Worm (Caenorhabditis elegans) whole organism, L4 larva: ENCODE results near the gene F28A12.10.

Experiments
- aha-1 ChIP-seq: fragments of 150-350 bp; peaks from one replicate; lab custom pipeline; 2014; ENCODE audit warnings: missing biosample characterization, missing genetic modification characterization
- jun-1 ChIP-seq: fragments of 150-350 bp; optimal IDR thresholded peaks from 2 replicates; lab custom pipeline; 2014; ENCODE audit warnings: missing biosample characterization, missing genetic modification reagents, missing genetic modification characterization
- lin-29 ChIP-seq: fragments of 200-800 bp; sonication (Bioruptor generic); IDR thresholded peaks from 2 replicates; pipeline ENCODE4 v1.3.6; 2022; ENCODE audit warnings: missing genetic modification reagents, missing genetic modification characterization, missing compliant biosample characterization
- nhr-77 ChIP-seq: fragments of 150-350 bp; optimal IDR thresholded peaks from 2 replicates; lab custom pipeline; 2014; ENCODE audit warnings: missing biosample characterization, missing genetic modification characterization
- spr-1 ChIP-seq: sonication (generic microtip); optimal IDR thresholded peaks from 2 replicates; lab custom pipeline; 2016; ENCODE audit warnings: mild to moderate bottlenecking, missing genetic modification characterization, missing compliant biosample characterization

ce11 chrV:8643093-8643492, 5.5 kb upstream of the F28A12.10 start, which contains the start of gene asp-13:
- TF ChIP-seq aha-1: no peak
- no peak for TF ChIP-seq nhr-77 (tag; lab: Kevin White, UChicago)
- no peak for TF ChIP-seq lin-29 (GFP tag; lab: Robert Waterston, UW)
- TF ChIP-seq spr-1 (tag; lab: Kevin White, UChicago): no peak
- TF ChIP-seq jun-1 (tag; lab: Kevin White, UChicago): no peak
